Fruit fly (Drosophila melanogaster): ENCODE data around the gene CG6041.

Gene CG6041

DNA sequence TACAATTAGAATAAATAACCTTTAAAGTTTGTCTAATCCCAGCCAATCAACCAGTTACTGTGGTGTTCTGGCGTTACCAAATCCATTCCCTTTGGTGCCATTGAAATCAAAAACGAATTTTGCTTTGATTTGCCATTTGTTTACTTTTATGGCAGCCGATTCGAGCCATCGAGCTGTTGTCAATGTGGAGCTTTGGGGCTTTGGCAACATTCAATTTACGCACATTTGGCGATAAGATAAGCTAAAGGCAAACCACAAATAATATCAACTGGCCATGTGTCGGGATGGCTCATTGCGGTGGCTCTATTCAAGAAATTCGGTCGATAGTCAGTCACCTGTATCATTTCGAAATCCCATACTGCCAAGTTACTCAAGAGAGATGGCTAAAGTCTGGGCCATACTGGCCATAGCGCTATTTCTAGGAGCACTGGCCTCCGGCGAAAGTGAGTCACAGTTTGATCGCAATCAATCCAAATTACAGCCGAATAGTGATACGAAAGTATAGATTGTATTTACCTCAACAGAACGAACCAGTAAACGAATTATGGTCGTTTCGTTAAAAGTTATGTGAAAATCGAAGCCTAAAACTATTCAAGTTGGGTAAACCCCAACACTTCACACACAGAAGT lies at the start of gene CG6041:
TSS of gene CG6041 (plus strand) at position 291 of the 629 bp plus-strand sequence.
- TF ChIP-seq CG15336 (GFP tag; IDR thresholded peaks at IDR 0.05) (no peak), CG1621 (tag; optimal IDR thresholded peaks at IDR 0.05) (no peak), fkh (GFP tag; optimal IDR thresholded peaks at IDR 0.05) (no peak), CG16779 (tag; optimal IDR thresholded peaks at IDR 0.05) (no peak), Ets21C (GFP tag; optimal IDR thresholded peaks at IDR 0.05) (no peak), ss (GFP tag; optimal IDR thresholded peaks at IDR 0.05) (no peak), CG32006 (GFP tag; optimal IDR thresholded peaks at IDR 0.05) (no peak)

DNA sequence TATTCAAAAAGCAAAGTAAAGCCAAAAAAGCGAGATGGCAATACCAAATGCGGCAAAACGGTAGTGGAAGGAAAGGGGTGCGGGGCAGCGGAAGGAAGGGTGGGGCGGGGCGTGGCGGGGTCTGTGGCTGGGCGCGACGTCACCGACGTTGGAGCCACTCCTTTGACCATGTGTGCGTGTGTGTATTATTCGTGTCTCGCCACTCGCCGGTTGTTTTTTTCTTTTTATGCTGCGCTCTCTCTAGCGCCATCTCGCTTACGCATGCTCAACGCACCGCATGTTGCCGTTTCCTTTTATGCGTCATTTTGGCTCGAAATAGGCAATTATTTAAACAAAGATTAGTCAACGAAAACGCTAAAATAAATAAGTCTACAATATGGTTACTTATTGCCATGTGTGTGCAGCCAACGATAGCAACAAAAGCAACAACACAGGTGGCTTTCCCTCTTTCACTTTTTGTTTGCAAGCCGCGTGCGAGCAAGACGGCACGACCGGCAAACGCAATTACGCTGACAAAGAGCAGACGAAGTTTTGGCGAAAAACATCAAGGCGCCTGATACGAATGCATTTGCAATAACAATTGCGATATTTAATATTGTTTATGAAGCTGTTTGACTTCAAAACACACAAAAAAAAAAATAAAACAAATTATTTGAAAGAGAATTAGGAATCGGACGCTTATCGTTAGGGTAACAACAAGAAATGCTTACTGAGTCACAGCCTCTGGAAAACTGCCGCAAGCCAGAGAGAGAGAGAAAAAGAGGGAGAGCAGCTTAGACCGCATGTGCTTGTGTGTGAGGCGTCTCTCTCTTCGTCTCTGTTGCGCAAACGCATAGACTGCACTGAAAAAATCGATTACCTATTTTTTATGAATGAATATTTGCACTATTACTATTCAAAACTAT lies 48.5 kb upstream of the CG6041 start:
- TF ChIP-seq CG32006 (GFP tag; optimal IDR thresholded peaks at IDR 0.05) (peak; percentile 18), CG1621 (tag; optimal IDR thresholded peaks at IDR 0.05) (peak; percentile 23), fkh (GFP tag; optimal IDR thresholded peaks at IDR 0.05) (peak; percentile 94), Eip75B (GFP tag; optimal IDR thresholded peaks at IDR 0.05) (no peak), salr (GFP tag; optimal IDR thresholded peaks at IDR 0.05) (no peak), dsx (GFP tag; optimal IDR thresholded peaks at IDR 0.05; ENCODE audit: poor library complexity, severe bottlenecking) (peak; percentile 30), CG6808 (GFP tag; optimal IDR thresholded peaks at IDR 0.05) (peak; percentile 51), Ets96B (tag; optimal IDR thresholded peaks at IDR 0.05) (no peak), CG15336 (GFP tag; IDR thresholded peaks at IDR 0.05) (0 out of 2 replicates have a peak, but pooled peaks have one; percentile 15), pdm3 (GFP tag; optimal IDR thresholded peaks at IDR 0.05) (no peak), vri (GFP tag; optimal IDR thresholded peaks at IDR 0.05) (no peak), svp (GFP tag) (no peak), Gug (GFP tag; IDR thresholded peaks at IDR 0.05) (no peak), acj6 (GFP tag; optimal IDR thresholded peaks at IDR 0.05) (no peak), net (GFP tag; optimal IDR thresholded peaks at IDR 0.05) (peak; percentile 12), Hr38 (GFP tag; optimal IDR thresholded peaks at IDR 0.05) (no peak), Met (GFP tag; optimal IDR thresholded peaks at IDR 0.05) (no peak), CG6854 (GFP tag; optimal IDR thresholded peaks at IDR 0.05) (peak; percentile 57), CG9139 (GFP tag; optimal IDR thresholded peaks at IDR 0.05) (no peak), CG10669 (GFP tag; optimal IDR thresholded peaks at IDR 0.05) (peak; percentile 13), Sox14 (GFP tag; optimal IDR thresholded peaks at IDR 0.05) (no peak), Hr4 (GFP tag; optimal IDR thresholded peaks at IDR 0.05) (no peak), CG6276 (GFP tag; optimal IDR thresholded peaks at IDR 0.05) (peak; percentile 6), Hr39 (GFP tag; optimal IDR thresholded peaks at IDR 0.05) (no peak), CG4318 (GFP tag; optimal IDR thresholded peaks at IDR 0.05) (no peak), CG11762 (GFP tag; optimal IDR thresholded peaks at IDR 0.05; ENCODE audit: insufficient read depth) (no peak), CG34406 (GFP tag; optimal IDR thresholded peaks at IDR 0.05) (no peak), eg (GFP tag; IDR thresholded peaks at IDR 0.05) (peak; percentile 61; the same call in 2 of the 3 replicates), achi (GFP tag; optimal IDR thresholded peaks at IDR 0.05) (no peak), Eip93F (GFP tag; optimal IDR thresholded peaks at IDR 0.05) (no peak), Sox15 (GFP tag; optimal IDR thresholded peaks at IDR 0.05) (no peak), CG11294 (GFP tag; IDR thresholded peaks at IDR 0.05) (no peak), CG3032 (tag; optimal IDR thresholded peaks at IDR 0.05) (no peak), fd85E (GFP tag; optimal IDR thresholded peaks at IDR 0.05) (no peak), Lpt (GFP tag; optimal IDR thresholded peaks at IDR 0.05) (no peak), fd59A (GFP tag; optimal IDR thresholded peaks at IDR 0.05) (peak; percentile 4), CG8119 (GFP tag; IDR thresholded peaks at IDR 0.05) (peak; percentile 23; the same call in 1 of the 3 replicates), ss (GFP tag; optimal IDR thresholded peaks at IDR 0.05) (peak; percentile 55 to 75), CG6163 (GFP tag; IDR thresholded peaks at IDR 0.05) (peak; percentile 46; the same call in 2 of the 3 replicates), topi (GFP tag; optimal IDR thresholded peaks at IDR 0.05) (no peak), CG8319 (GFP tag; optimal IDR thresholded peaks at IDR 0.05) (no peak), Blimp-1 (GFP tag; optimal IDR thresholded peaks at IDR 0.05) (peak; percentile 40), CG7368 (GFP tag; optimal IDR thresholded peaks at IDR 0.05) (no peak), Sox102F (GFP tag; optimal IDR thresholded peaks at IDR 0.05) (no peak)

Data from whole organism, prepupa.